Fruit fly (Drosophila melanogaster): ENCODE results near the gene dgrn.

DNA sequence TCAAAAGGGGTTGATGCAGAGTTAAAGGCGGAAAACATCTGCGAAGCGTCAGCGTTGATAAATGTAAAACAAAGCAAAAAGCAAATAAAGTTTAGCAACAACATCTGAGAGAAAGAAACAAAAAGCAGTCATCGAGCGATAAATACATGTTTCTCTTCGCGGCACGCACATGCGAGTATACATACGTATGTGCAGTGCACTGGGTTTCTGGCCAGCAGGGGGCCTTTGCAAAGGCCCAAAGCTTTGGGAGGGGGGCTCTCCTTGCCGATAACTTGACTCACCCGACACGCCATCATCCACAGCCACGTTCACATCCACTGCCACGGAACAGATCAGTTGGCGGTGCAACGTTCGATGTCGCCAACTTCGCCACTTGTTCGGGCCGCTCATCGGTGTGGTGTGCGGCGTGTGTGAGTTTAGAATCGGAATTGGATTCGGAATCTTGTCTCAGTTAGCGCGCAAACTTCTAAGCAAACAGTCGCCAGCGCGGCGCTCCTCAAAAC is 11.2 kb upstream of the dgrn start, which contains the start of gene CG42675:
- no peak for TF ChIP-seq ttk (optimal IDR thresholded peaks at IDR 0.05)
- no peak for TF ChIP-seq h (optimal IDR thresholded peaks at IDR 0.05)
- no peak for TF ChIP-seq Myc (optimal IDR thresholded peaks at IDR 0.05)
- no peak for TF ChIP-seq Sin3A (optimal IDR thresholded peaks at IDR 0.05)

All from Kc167 (cell line).